Comparison of ENCODE assay signal across 2 worm cellular contexts in the genomic region with DNA sequence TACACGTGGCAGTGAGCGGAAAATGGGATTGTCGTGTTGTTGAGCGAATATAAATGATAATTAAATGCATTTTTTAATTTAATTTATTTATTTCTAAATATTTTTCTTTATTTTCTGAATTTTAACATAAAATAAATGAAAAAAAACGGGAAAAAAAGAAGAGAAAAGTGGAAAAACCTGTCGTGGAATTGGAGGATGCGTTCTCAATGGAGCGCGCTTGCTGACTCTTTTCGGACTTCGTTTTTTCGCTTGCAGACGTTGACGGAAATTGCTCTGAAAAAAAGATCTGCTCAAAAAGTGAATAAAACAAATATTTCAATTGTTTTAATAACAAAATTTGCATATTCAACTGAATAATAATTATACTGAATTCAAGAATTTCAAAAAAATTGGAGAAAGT.
A peak's percentile ranks its signal among the peaks of the same experiment; 100 is the strongest.
TF ChIP-seq lines count a peak whose summit lies in the region.

No protein-coding gene starts in this region.

TF ChIP-seq in whole organism, L1 larva, 84 proteins besides CTCF, POLR2A, EP300 and RAD21 (continued from another document):
- peak; percentile 1 for TF ChIP-seq nhr-47 (tag; optimal IDR thresholded peaks at IDR 0.05; lab: Kevin White, UChicago)
- peak; percentile 26 for TF ChIP-seq F16B12.6 (tag; optimal IDR thresholded peaks at IDR 0.05; lab: Kevin White, UChicago)
- TF ChIP-seq lin-35 (GFP tag; optimal IDR thresholded peaks at IDR 0.05; lab: Kevin White, UChicago) = peak; percentile 14 to 36
- TF ChIP-seq unc-130 (tag; optimal IDR thresholded peaks at IDR 0.05; lab: Kevin White, UChicago) = peak; percentile 4
- no peak for TF ChIP-seq ceh-90 (tag; optimal IDR thresholded peaks at IDR 0.05; lab: Kevin White, UChicago)
- no peak for TF ChIP-seq nhr-11 (tag; optimal IDR thresholded peaks at IDR 0.05; lab: Kevin White, UChicago)
- TF ChIP-seq ceh-82 (tag; optimal IDR thresholded peaks at IDR 0.05; lab: Kevin White, UChicago) = peak in 1 of 3 experiments; percentile 23
- no peak for TF ChIP-seq unc-98 (GFP tag; IDR thresholded peaks at IDR 0.05; lab: Robert Waterston, UW)
- TF ChIP-seq dsc-1 (tag; optimal IDR thresholded peaks at IDR 0.05; lab: Kevin White, UChicago) = peak; percentile 60
- TF ChIP-seq dpl-1 (GFP tag; optimal IDR thresholded peaks at IDR 0.05; lab: Kevin White, UChicago) = peak in 2 of 3 experiments; percentile 2 to 55
- no peak for TF ChIP-seq pax-3 (tag; optimal IDR thresholded peaks at IDR 0.05; lab: Kevin White, UChicago)

TF ChIP-seq in whole organism, L4 larva, 104 proteins besides CTCF, POLR2A, EP300 and RAD21 (continued from another document):
- TF ChIP-seq ztf-11 (tag; optimal IDR thresholded peaks at IDR 0.05; lab: Kevin White, UChicago) (no peak), cey-2 (tag; optimal IDR thresholded peaks at IDR 0.05; lab: Kevin White, UChicago; ENCODE audit: borderline replicate concordance, insufficient read depth) (no peak), lsy-2 (tag; optimal IDR thresholded peaks at IDR 0.05; lab: Kevin White, UChicago) (peak in 1 of 2 experiments; percentile 24), ceh-62 (tag; optimal IDR thresholded peaks at IDR 0.05; lab: Kevin White, UChicago) (no peak), rbr-2 (tag; optimal IDR thresholded peaks at IDR 0.05; lab: Kevin White, UChicago) (peak; percentile 29), F49E8.2 (tag; optimal IDR thresholded peaks at IDR 0.05; lab: Kevin White, UChicago; ENCODE audit: borderline replicate concordance) (no peak), Y48G9A.11 (GFP tag; IDR thresholded peaks at IDR 0.05; lab: Robert Waterston, UW) (no peak)
